Worm (Caenorhabditis elegans) whole organism, late embryonic: ENCODE results near the gene nhr-246.

Experiments
- C08G9.2 ChIP-seq: sonication (generic microtip); optimal IDR thresholded peaks from 2 replicates; lab custom pipeline; 2016; ENCODE audit warnings: mild to moderate bottlenecking, missing genetic modification characterization, moderate library complexity, missing compliant biosample characterization
- F13H6.1 ChIP-seq: sonication (generic microtip); optimal IDR thresholded peaks from 2 replicates; lab custom pipeline; 2016; ENCODE audit warnings: missing genetic modification characterization, missing compliant biosample characterization
- K09A11.1 ChIP-seq: sonication (generic microtip); optimal IDR thresholded peaks from 2 replicates; lab custom pipeline; 2017; ENCODE audit warnings: antibody characterized with exemption, mild to moderate bottlenecking, missing genetic modification characterization, missing compliant biosample characterization; ENCODE audit not compliant: insufficient read depth
- ceh-18 ChIP-seq: sonication (generic microtip); optimal IDR thresholded peaks from 2 replicates; lab custom pipeline; 2016; ENCODE audit warnings: missing genetic modification characterization, missing compliant biosample characterization
- ceh-19 ChIP-seq: fragments of 200-800 bp; sonication (Bioruptor generic); optimal IDR thresholded peaks from 2 replicates; lab custom pipeline; 2018; ENCODE audit warnings: mild to moderate bottlenecking, missing genetic modification characterization, missing compliant biosample characterization
- ceh-2 ChIP-seq: sonication (generic microtip); optimal IDR thresholded peaks from 2 replicates; lab custom pipeline; 2016; ENCODE audit warnings: missing genotype, missing genetic modification characterization, missing compliant biosample characterization
- ceh-24 ChIP-seq: sonication (generic microtip); optimal IDR thresholded peaks from 2 replicates; lab custom pipeline; 2016; ENCODE audit warnings: mild to moderate bottlenecking, missing genetic modification characterization, missing compliant biosample characterization
- ceh-45 ChIP-seq: fragments of 200-800 bp; sonication (Bioruptor generic); IDR thresholded peaks from 2 replicates; pipeline ENCODE4 v1.3.6; 2022; ENCODE audit warnings: missing genetic modification reagents, missing genetic modification characterization, missing compliant biosample characterization
- ceh-6 ChIP-seq: fragments of 200-800 bp; sonication (Bioruptor generic); optimal IDR thresholded peaks from 2 replicates; lab custom pipeline; 2018; ENCODE audit warnings: mild to moderate bottlenecking, missing genetic modification characterization, missing compliant biosample characterization
- dve-1 ChIP-seq: sonication (generic microtip); optimal IDR thresholded peaks from 2 replicates; lab custom pipeline; 2017; ENCODE audit warnings: antibody characterized with exemption, mild to moderate bottlenecking, missing genetic modification characterization, missing compliant biosample characterization
- elt-2 ChIP-seq: sonication (generic microtip); optimal IDR thresholded peaks from 2 replicates; lab custom pipeline; 2016; ENCODE audit warnings: missing genetic modification reagents, missing genetic modification characterization, missing compliant biosample characterization
- elt-4 ChIP-seq: sonication (generic microtip); optimal IDR thresholded peaks from 2 replicates; lab custom pipeline; 2016; ENCODE audit warnings: missing genetic modification characterization, missing compliant biosample characterization
- ets-4 ChIP-seq: sonication (generic microtip); optimal IDR thresholded peaks from 2 replicates; lab custom pipeline; 2016; ENCODE audit warnings: missing genetic modification characterization, missing compliant biosample characterization
- eyg-1 ChIP-seq: sonication (generic microtip); optimal IDR thresholded peaks from 2 replicates; lab custom pipeline; 2016; ENCODE audit warnings: missing genotype, missing genetic modification characterization, missing compliant biosample characterization
- fkh-6 ChIP-seq: sonication (generic microtip); optimal IDR thresholded peaks from 2 replicates; lab custom pipeline; 2016; ENCODE audit warnings: missing genetic modification characterization, missing compliant biosample characterization
- gmeb-2 ChIP-seq: sonication (generic microtip); optimal IDR thresholded peaks from 2 replicates; lab custom pipeline; 2016; ENCODE audit warnings: missing genetic modification characterization, inconsistent platforms, missing compliant biosample characterization
- hlh-13 ChIP-seq: fragments of 200-800 bp; sonication (Bioruptor generic); optimal IDR thresholded peaks from 2 replicates; lab custom pipeline; 2018; ENCODE audit warnings: mild to moderate bottlenecking, missing genetic modification characterization, missing compliant biosample characterization
- hlh-8 ChIP-seq: sonication (generic microtip); optimal IDR thresholded peaks from 2 replicates; lab custom pipeline; 2016; ENCODE audit warnings: missing genotype, missing genetic modification characterization, missing compliant biosample characterization
- lin-11 ChIP-seq: fragments of 200-800 bp; sonication (Bioruptor generic); optimal IDR thresholded peaks from 2 replicates; lab custom pipeline; 2018; ENCODE audit warnings: mild to moderate bottlenecking, missing genetic modification characterization, missing compliant biosample characterization
- madf-2 ChIP-seq: sonication (generic microtip); optimal IDR thresholded peaks from 2 replicates; lab custom pipeline; 2017; ENCODE audit warnings: missing genetic modification characterization, missing compliant biosample characterization
- mec-3 ChIP-seq: sonication (generic microtip); optimal IDR thresholded peaks from 2 replicates; lab custom pipeline; 2016; ENCODE audit warnings: borderline replicate concordance, missing genetic modification characterization, missing compliant biosample characterization
- nhr-11 ChIP-seq: fragments of 150-350 bp; optimal IDR thresholded peaks from 2 replicates; lab custom pipeline; 2014; ENCODE audit warnings: missing biosample characterization, missing genetic modification characterization
- npax-4 ChIP-seq: sonication (generic microtip); optimal IDR thresholded peaks from 2 replicates; lab custom pipeline; 2016; ENCODE audit warnings: missing genetic modification characterization, missing compliant biosample characterization
- odd-2 ChIP-seq: sonication (generic microtip); optimal IDR thresholded peaks from 2 replicates; lab custom pipeline; 2017; ENCODE audit warnings: antibody characterized with exemption, mild to moderate bottlenecking, missing genetic modification characterization, missing compliant biosample characterization
- pag-3 ChIP-seq: sonication (generic microtip); optimal IDR thresholded peaks from 2 replicates; lab custom pipeline; 2016; ENCODE audit warnings: missing compliant biosample characterization, missing genetic modification characterization, borderline replicate concordance
- pat-9 ChIP-seq: fragments of 200-800 bp; sonication (Bioruptor generic); optimal IDR thresholded peaks from 2 replicates; lab custom pipeline; 2018; ENCODE audit warnings: mild to moderate bottlenecking, missing genetic modification characterization, moderate library complexity, missing compliant biosample characterization
- pax-1 ChIP-seq: fragments of 150-350 bp; optimal IDR thresholded peaks from 2 replicates; lab custom pipeline; 2014; ENCODE audit warnings: missing biosample characterization, missing genetic modification characterization
- pqm-1 ChIP-seq: sonication (generic microtip); optimal IDR thresholded peaks from 2 replicates; lab custom pipeline; 2016; ENCODE audit warnings: missing genetic modification characterization, missing compliant biosample characterization
- rnt-1 ChIP-seq: sonication (generic microtip); optimal IDR thresholded peaks from 2 replicates; lab custom pipeline; 2016; ENCODE audit warnings: missing genetic modification characterization, missing compliant biosample characterization
- sdc-2 ChIP-seq: sonication (generic microtip); optimal IDR thresholded peaks from 2 replicates; lab custom pipeline; 2016; ENCODE audit warnings: missing genotype, missing genetic modification characterization, missing compliant biosample characterization
- sox-2 ChIP-seq: fragments of 200-800 bp; sonication (Bioruptor generic); IDR thresholded peaks from 2 replicates; pipeline ENCODE4 v1.3.6; 2022; ENCODE audit warnings: missing genetic modification reagents, missing genetic modification characterization, missing compliant biosample characterization
- ttx-3 ChIP-seq: sonication (generic microtip); optimal IDR thresholded peaks from 2 replicates; lab custom pipeline; 2016; ENCODE audit warnings: missing genetic modification reagents, missing genetic modification characterization, missing compliant biosample characterization
- unc-86 ChIP-seq: sonication (generic microtip); optimal IDR thresholded peaks from 2 replicates; lab custom pipeline; 2016; ENCODE audit warnings: missing genetic modification characterization, missing compliant biosample characterization
- ztf-16 ChIP-seq: sonication (generic microtip); optimal IDR thresholded peaks from 2 replicates; lab custom pipeline; 2017; ENCODE audit warnings: missing genetic modification characterization, missing compliant biosample characterization

Gene nhr-246

ce11 chrV:15281279-15281949 lies 34.9 kb upstream of the nhr-246 start, which contains the start of the genes srw-19 and srx-51:
srw-19 (minus strand) TSS chrV:15281379.
srx-51 (plus strand) TSS chrV:15281899.
- no peak for TF ChIP-seq lin-11 (tag; lab: Kevin White, UChicago)
- no peak for TF ChIP-seq ceh-19
- TF ChIP-seq gmeb-2 (tag; lab: Kevin White, UChicago), result no peak
- TF ChIP-seq elt-4 (tag; lab: Kevin White, UChicago), result no peak
- TF ChIP-seq madf-2 (tag; lab: Kevin White, UChicago), result no peak
- no peak for TF ChIP-seq pat-9
- no peak for TF ChIP-seq K09A11.1 (tag; lab: Kevin White, UChicago)
- TF ChIP-seq rnt-1 (tag; lab: Kevin White, UChicago), result no peak
- no peak for TF ChIP-seq npax-4 (tag; lab: Kevin White, UChicago)
- TF ChIP-seq dve-1 (tag; lab: Kevin White, UChicago), result no peak
- TF ChIP-seq C08G9.2 (tag; lab: Kevin White, UChicago), result no peak
- TF ChIP-seq pqm-1 (tag; lab: Kevin White, UChicago), result no peak
- no peak for TF ChIP-seq sdc-2 (tag; lab: Kevin White, UChicago)
- no peak for TF ChIP-seq pax-1 (tag; lab: Kevin White, UChicago)
- no peak for TF ChIP-seq ceh-24 (tag; lab: Kevin White, UChicago)
- TF ChIP-seq ceh-18 (tag; lab: Kevin White, UChicago), result no peak
- TF ChIP-seq sox-2, result no peak
- TF ChIP-seq eyg-1, result no peak
- no peak for TF ChIP-seq ttx-3 (tag; lab: Kevin White, UChicago)
- no peak for TF ChIP-seq ceh-2 (tag; lab: Kevin White, UChicago)
- TF ChIP-seq, all 69 proteins: peak for 0

- TF ChIP-seq fkh-6 (tag; lab: Kevin White, UChicago) (no peak), elt-2 (tag; lab: Kevin White, UChicago) (peak; percentile 57)
Observed at ce11 chrV:15285984-15286383, 30.3 kb upstream of the nhr-246 start.

- TF ChIP-seq F13H6.1 (no peak), elt-4 (tag; lab: Kevin White, UChicago) (no peak), ztf-16 (tag; lab: Kevin White, UChicago) (no peak), hlh-8 (tag; lab: Kevin White, UChicago) (no peak), ceh-6 (no peak)
Observed at ce11 chrV:15287856-15288255, 28.4 kb upstream of the nhr-246 start, which contains the start of gene cyp-34A1. cyp-34A1 (minus strand) TSS chrV:15287956.

ce11 chrV:15290995-15291394 lies 25.3 kb upstream of the nhr-246 start, which contains the start of gene cyp-34A2:
cyp-34A2 (minus strand) TSS chrV:15291095.
- TF ChIP-seq elt-2 (tag; lab: Kevin White, UChicago), result no peak
- no peak for TF ChIP-seq pag-3 (tag; lab: Kevin White, UChicago)
- no peak for TF ChIP-seq ets-4
- TF ChIP-seq odd-2 (tag; lab: Kevin White, UChicago), result no peak

ce11 chrV:15293865-15294264 lies 22.4 kb upstream of the nhr-246 start, which contains the start of gene str-96:
str-96 (minus strand) TSS chrV:15293965.
- TF ChIP-seq pqm-1 (tag; lab: Kevin White, UChicago) (no peak), unc-86 (no peak), ztf-16 (tag; lab: Kevin White, UChicago) (no peak), mec-3 (no peak), nhr-11 (no peak), hlh-13 (GFP tag; lab: Kevin White, UChicago) (no peak), odd-2 (tag; lab: Kevin White, UChicago) (no peak), ceh-45 (GFP tag; lab: Robert Waterston, UW) (no peak)
